Worm (Caenorhabditis elegans): ENCODE measurements around the gene col-149.

DNA sequence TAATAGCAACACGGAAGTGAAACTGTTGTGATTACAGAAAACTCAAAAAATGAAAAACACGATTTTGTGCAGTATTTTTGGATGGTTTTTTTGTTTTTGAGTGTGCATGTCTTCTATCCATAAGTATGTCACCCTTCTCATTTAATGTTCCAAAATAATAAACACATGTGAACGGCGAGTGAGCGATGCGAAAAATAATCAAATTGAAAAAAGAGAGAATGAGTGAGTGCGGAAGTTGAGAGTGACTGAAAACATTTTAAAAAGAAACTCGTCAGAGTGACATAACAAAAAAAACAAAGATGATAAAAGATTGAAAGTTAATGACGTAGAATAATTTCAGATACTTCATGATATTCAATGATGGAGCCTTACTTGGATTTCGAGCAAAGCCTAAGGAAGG, 43.2 kb downstream of the col-149 start:
- no peak for TF ChIP-seq lin-39 (tag; optimal IDR thresholded peaks at IDR 0.05)
- no peak for TF ChIP-seq php-3 (GFP tag; IDR thresholded peaks at IDR 0.05)
- no peak for TF ChIP-seq zag-1 (tag; optimal IDR thresholded peaks at IDR 0.05)
- no peak for TF ChIP-seq egl-27 (tag; optimal IDR thresholded peaks at IDR 0.05)
- no peak for TF ChIP-seq dve-1 (tag; optimal IDR thresholded peaks at IDR 0.05; ENCODE audit: insufficient read depth)
- TF ChIP-seq ceh-32 (tag; optimal IDR thresholded peaks at IDR 0.05; ENCODE audit: poor library complexity) = no peak
- TF ChIP-seq lsy-2 (tag; optimal IDR thresholded peaks at IDR 0.05) = no peak
- TF ChIP-seq madf-9 (GFP tag; conservative IDR thresholded peaks at IDR 0.05) = no peak
- no peak for TF ChIP-seq unc-39 (tag; optimal IDR thresholded peaks at IDR 0.05)
- TF ChIP-seq ces-1 (GFP tag; optimal IDR thresholded peaks at IDR 0.05) = no peak
- no peak for TF ChIP-seq ztf-11 (tag; optimal IDR thresholded peaks at IDR 0.05)
- TF ChIP-seq rbr-2 (tag; optimal IDR thresholded peaks at IDR 0.05) = no peak
